Fruit fly (Drosophila melanogaster) whole organism, wandering third instar larva: Measurements from ENCODE around the gene CG4161.

Source experiments
- Abd-B ChIP-seq: fragments of >200 bp; optimal IDR thresholded peaks from 2 replicates; lab custom pipeline; 2017; ENCODE audit warnings: missing biosample characterization, missing genetic modification characterization
- CG32264 ChIP-seq: fragments of 200-800 bp; sonication (Bioruptor generic); optimal IDR thresholded peaks from 2 replicates; lab custom pipeline; 2016; ENCODE audit warnings: missing biosample characterization, missing genetic modification characterization
- CG9705 ChIP-seq: fragments of 200-800 bp; sonication (Bioruptor generic); optimal IDR thresholded peaks from 2 replicates; lab custom pipeline; 2018; ENCODE audit warnings: missing biosample characterization, mild to moderate bottlenecking, missing genetic modification characterization
- CrebA ChIP-seq: fragments of 200-800 bp; sonication (Bioruptor generic); optimal IDR thresholded peaks from 2 replicates; lab custom pipeline; 2016; ENCODE audit warnings: missing biosample characterization, mild to moderate bottlenecking, missing genetic modification characterization, borderline replicate concordance
- Dif ChIP-seq: fragments of 200-275, 200-300 bp; sonication (Bioruptor generic); optimal IDR thresholded peaks from 2 replicates; lab custom pipeline; 2018; ENCODE audit warnings: missing biosample characterization, missing genetic modification characterization; ENCODE audit not compliant: partially characterized antibody
- GATAd ChIP-seq: sonication (Bioruptor generic); optimal IDR thresholded peaks from 2 replicates; lab custom pipeline; 2016; ENCODE audit warnings: missing biosample characterization, missing genetic modification characterization
- HLH106 ChIP-seq: fragments of 200-800 bp; optimal IDR thresholded peaks from 3 replicates; lab custom pipeline; 2019; ENCODE audit warnings: missing biosample characterization, mild to moderate bottlenecking, missing genetic modification characterization, moderate library complexity
- Hnf4 ChIP-seq: fragments of 200-800 bp; sonication (Bioruptor generic); optimal IDR thresholded peaks from 2 replicates; lab custom pipeline; 2016; ENCODE audit warnings: missing biosample characterization, mild to moderate bottlenecking, missing genetic modification characterization
- Hr78 ChIP-seq: fragments of >200 bp; optimal IDR thresholded peaks from 2 replicates; lab custom pipeline; 2017; ENCODE audit warnings: missing biosample characterization, missing genetic modification characterization
- Hr83 ChIP-seq: fragments of 200-300 bp; sonication (Bioruptor generic); optimal IDR thresholded peaks from 2 replicates; lab custom pipeline; 2016; ENCODE audit warnings: missing biosample characterization, mild to moderate bottlenecking, missing genetic modification characterization, moderate library complexity; ENCODE audit not compliant: poor library complexity, severe bottlenecking
- N ChIP-seq: fragments of >200 bp; optimal IDR thresholded peaks from 2 replicates; lab custom pipeline; 2018; ENCODE audit warnings: missing biosample characterization, missing external identifiers, missing genetic modification characterization
- OdsH ChIP-seq: fragments of 200-800 bp; sonication (Bioruptor generic); optimal IDR thresholded peaks from 2 replicates; lab custom pipeline; 2016; ENCODE audit warnings: missing biosample characterization, mild to moderate bottlenecking, missing genetic modification characterization
- Rel ChIP-seq, 2 experiments: fragments of 200-800 bp; sonication (Bioruptor generic) in 1 of 2; optimal IDR thresholded peaks; 2 replicates in 1 of 2; 3 replicates in 1 of 2; lab custom pipeline; 2016 to 2019; ENCODE audit warnings: mild to moderate bottlenecking in 2 of 2, missing biosample characterization in 2 of 2, missing genetic modification characterization in 2 of 2, moderate library complexity in 1 of 2
- Sp1 ChIP-seq: fragments of 200-800 bp; sonication (Bioruptor generic); optimal IDR thresholded peaks from 3 replicates; lab custom pipeline; 2019; ENCODE audit warnings: missing biosample characterization, mild to moderate bottlenecking, missing genetic modification characterization, moderate library complexity
- Vsx2 ChIP-seq: fragments of 200-300, 225-300 bp; sonication (Bioruptor generic); optimal IDR thresholded peaks from 2 replicates; lab custom pipeline; 2018; ENCODE audit warnings: missing biosample characterization, missing genetic modification characterization; ENCODE audit not compliant: partially characterized antibody
- br ChIP-seq: fragments of 200-800 bp; sonication (Bioruptor generic); optimal IDR thresholded peaks from 2 replicates; lab custom pipeline; 2016; ENCODE audit warnings: missing biosample characterization, missing genetic modification characterization
- brk ChIP-seq: fragments of 200-800 bp; sonication (Bioruptor generic); optimal IDR thresholded peaks from 2 replicates; lab custom pipeline; 2016; ENCODE audit warnings: missing biosample characterization, mild to moderate bottlenecking, missing genetic modification characterization
- dl ChIP-seq, 2 experiments: fragments of 175-275, 200-275 bp in 1 of 2; fragments of 200-275 bp in 1 of 2; sonication (Bioruptor generic); optimal IDR thresholded peaks; lab custom pipeline; 2018; ENCODE audit warnings: mild to moderate bottlenecking in 2 of 2, missing biosample characterization in 2 of 2, missing genetic modification characterization in 2 of 2, moderate library complexity in 2 of 2; ENCODE audit not compliant: partially characterized antibody in 2 of 2, insufficient read depth in 1 of 2
- dmrt93B ChIP-seq: fragments of 200-800 bp; sonication (Bioruptor generic); optimal IDR thresholded peaks from 2 replicates; lab custom pipeline; 2018; ENCODE audit warnings: missing biosample characterization, mild to moderate bottlenecking, missing genetic modification characterization
- ey ChIP-seq: fragments of 200-800 bp; sonication (Bioruptor generic); optimal IDR thresholded peaks from 2 replicates; lab custom pipeline; 2016; ENCODE audit warnings: missing biosample characterization, missing genetic modification characterization
- fru ChIP-seq: fragments of 200-800 bp; sonication (Bioruptor generic); optimal IDR thresholded peaks from 3 replicates; lab custom pipeline; 2016; ENCODE audit warnings: missing biosample characterization, mild to moderate bottlenecking, missing genetic modification characterization
- h ChIP-seq: fragments of 200-800 bp; sonication (Bioruptor generic); optimal IDR thresholded peaks from 3 replicates; lab custom pipeline; 2016; ENCODE audit warnings: missing biosample characterization, mild to moderate bottlenecking, missing genetic modification characterization
- jim ChIP-seq: fragments of 175-275, 200-325 bp; sonication (Bioruptor generic); optimal IDR thresholded peaks from 2 replicates; lab custom pipeline; 2016; ENCODE audit warnings: missing biosample characterization, mild to moderate bottlenecking, missing genetic modification characterization
- lola ChIP-seq: fragments of >200 bp; optimal IDR thresholded peaks from 2 replicates; lab custom pipeline; 2017; ENCODE audit warnings: missing biosample characterization, missing genetic modification characterization
- psq ChIP-seq: fragments of 200-800 bp; sonication (Bioruptor generic); optimal IDR thresholded peaks from 3 replicates; lab custom pipeline; 2017; ENCODE audit warnings: missing biosample characterization, mild to moderate bottlenecking, missing genetic modification characterization, moderate library complexity
- sage ChIP-seq: fragments of 200-800 bp; sonication (Bioruptor generic); optimal IDR thresholded peaks from 2 replicates; lab custom pipeline; 2016; ENCODE audit warnings: missing biosample characterization, mild to moderate bottlenecking, missing genetic modification characterization
- tai ChIP-seq: sonication (Bioruptor generic); optimal IDR thresholded peaks from 2 replicates; lab custom pipeline; 2016; ENCODE audit warnings: missing biosample characterization, missing genetic modification characterization
- usp ChIP-seq: fragments of >200 bp; optimal IDR thresholded peaks from 2 replicates; lab custom pipeline; 2017; ENCODE audit warnings: missing biosample characterization, missing genetic modification characterization
- woc ChIP-seq: sonication (Bioruptor generic); optimal IDR thresholded peaks from 2 replicates; lab custom pipeline; 2016; ENCODE audit warnings: missing biosample characterization, mild to moderate bottlenecking, missing genetic modification characterization

CG4161 gene

dm6 chr2L:15418261-15418660, 14.8 kb upstream of the CG4161 start, which contains the start of gene CG44869:
Gene CG44869, minus strand, starts transcription at chr2L:15418361.
- no peak for TF ChIP-seq Rel (GFP tag; optimal IDR thresholded peaks at IDR 0.05; lab: Kevin White, UChicago)
- no peak for TF ChIP-seq Rel (tag; optimal IDR thresholded peaks at IDR 0.05; lab: Kevin White, UChicago)
- no peak for TF ChIP-seq br (GFP tag; lab: Kevin White, UChicago)
- TF ChIP-seq dmrt93B, result no peak
- TF ChIP-seq Dif (GFP tag; lab: Kevin White, UChicago), result no peak
- TF ChIP-seq HLH106 (tag; lab: Kevin White, UChicago), result no peak
- no peak for TF ChIP-seq jim
- TF ChIP-seq CG32264, result no peak
- TF ChIP-seq Vsx2 (GFP tag; lab: Kevin White, UChicago), result no peak
- TF ChIP-seq fru, result no peak
- TF ChIP-seq ey (GFP tag; lab: Kevin White, UChicago), result no peak
- TF ChIP-seq Abd-B (GFP tag; lab: Kevin White, UChicago), result no peak
- no peak for TF ChIP-seq CrebA
- TF ChIP-seq tai (GFP tag; lab: Kevin White, UChicago), result no peak
- TF ChIP-seq Hnf4, result no peak
- no peak for TF ChIP-seq N (GFP tag; lab: Kevin White, UChicago)
- no peak for TF ChIP-seq GATAd (GFP tag; lab: Kevin White, UChicago)
- no peak for TF ChIP-seq h
- TF ChIP-seq CG9705 (GFP tag; lab: Kevin White, UChicago), result no peak

dm6 chr2L:15422501-15422900, 10.6 kb upstream of the CG4161 start:
- TF ChIP-seq HLH106 (tag; lab: Kevin White, UChicago), result no peak
- TF ChIP-seq h, result no peak
- TF ChIP-seq Hnf4, result no peak
- TF ChIP-seq Vsx2 (GFP tag; lab: Kevin White, UChicago), result no peak
- no peak for TF ChIP-seq usp (GFP tag; lab: Kevin White, UChicago)
- no peak for TF ChIP-seq dl (GFP tag; optimal IDR thresholded peaks at IDR 0.05; lab: Kevin White, UChicago; ENCODE audit: insufficient read depth in 1 of 2, partially characterized antibody in 2 of 2)
- no peak for TF ChIP-seq lola
- no peak for TF ChIP-seq tai (GFP tag; lab: Kevin White, UChicago)
- no peak for TF ChIP-seq Abd-B (GFP tag; lab: Kevin White, UChicago)
- TF ChIP-seq, all 38 proteins: peak for 0

- TF ChIP-seq dl (GFP tag; optimal IDR thresholded peaks at IDR 0.05; lab: Kevin White, UChicago; ENCODE audit: insufficient read depth in 1 of 2, partially characterized antibody in 2 of 2) (no peak), usp (GFP tag; lab: Kevin White, UChicago) (no peak), Sp1 (GFP tag; lab: Kevin White, UChicago) (no peak), Abd-B (GFP tag; lab: Kevin White, UChicago) (no peak), HLH106 (tag; lab: Kevin White, UChicago) (no peak), jim (no peak), CrebA (no peak), dmrt93B (no peak), Vsx2 (GFP tag; lab: Kevin White, UChicago) (no peak), brk (GFP tag; lab: Kevin White, UChicago) (no peak), Hr83 (no peak), ey (GFP tag; lab: Kevin White, UChicago) (no peak), woc (GFP tag; lab: Kevin White, UChicago) (no peak), tai (GFP tag; lab: Kevin White, UChicago) (no peak), Dif (GFP tag; lab: Kevin White, UChicago) (no peak), CG9705 (GFP tag; lab: Kevin White, UChicago) (no peak), fru (no peak), psq (no peak)
These were observed 9.0 kb upstream of the CG4161 start for dm6 chr2L:15424135-15424534.

dm6 chr2L:15425530-15426308, 7.4 kb upstream of the CG4161 start, which contains the start of gene wor:
Gene wor, minus strand, starts transcription at chr2L:15425580.
- TF ChIP-seq CrebA (peak; percentile 3), sage (GFP tag; lab: Kevin White, UChicago) (no peak), Hr83 (peak; percentile 29), OdsH (GFP tag; lab: Kevin White, UChicago) (no peak), Dif (GFP tag; lab: Kevin White, UChicago) (peak; percentile 30), dl (GFP tag; optimal IDR thresholded peaks at IDR 0.05; lab: Kevin White, UChicago; ENCODE audit: insufficient read depth in 1 of 2, partially characterized antibody in 2 of 2) (peak; percentile 19 to 49), Hr78 (GFP tag; lab: Kevin White, UChicago) (no peak), N (GFP tag; lab: Kevin White, UChicago) (no peak), Rel (GFP tag; optimal IDR thresholded peaks at IDR 0.05; lab: Kevin White, UChicago) (peak; percentile 11), Rel (tag; optimal IDR thresholded peaks at IDR 0.05; lab: Kevin White, UChicago) (no peak), fru (no peak)
